Worm (Caenorhabditis elegans) whole organism, L4 larva: Measurements from ENCODE around the gene tsen-34.

ENCODE experiments used
- T26A8.4 ChIP-seq: fragments of 200-800 bp; sonication (Bioruptor generic); IDR thresholded peaks from 2 replicates; pipeline ENCODE4 v1.3.6; 2022; ENCODE audit warnings: missing genetic modification characterization, missing compliant biosample characterization
- Y105C5A.15 ChIP-seq: fragments of 200-800 bp; sonication (Bioruptor generic); IDR thresholded peaks from 2 replicates; pipeline ENCODE4 v1.3.6; 2022; ENCODE audit warnings: missing genetic modification characterization, missing compliant biosample characterization
- Y5F2A.4 ChIP-seq: fragments of 200-800 bp; sonication (Bioruptor generic); optimal IDR thresholded peaks from 2 replicates; lab custom pipeline; 2018; ENCODE audit warnings: mild to moderate bottlenecking, missing genetic modification characterization, missing compliant biosample characterization
- Y75B8A.6 ChIP-seq: fragments of 200-800 bp; sonication (Bioruptor generic); IDR thresholded peaks from 2 replicates; pipeline ENCODE4 v1.3.6; 2022; ENCODE audit warnings: missing genetic modification reagents, missing genetic modification characterization, missing compliant biosample characterization
- aly-2 ChIP-seq: sonication (generic microtip); optimal IDR thresholded peaks from 2 replicates; lab custom pipeline; 2018; ENCODE audit warnings: missing biosample characterization, missing genetic modification characterization
- ama-1 ChIP-seq: fragments of 150-350 bp; optimal IDR thresholded peaks from 2 replicates; lab custom pipeline; 2014; ENCODE audit warnings: inconsistent platforms, mixed read lengths
- arid-1 ChIP-seq: fragments of 200-800 bp; sonication (Bioruptor generic); conservative IDR thresholded peaks from 2 replicates; pipeline ENCODE4 v1.3.6; 2022; ENCODE audit warnings: missing genetic modification reagents, missing genetic modification characterization, missing compliant biosample characterization
- ceh-28 ChIP-seq: fragments of 150-350 bp; optimal IDR thresholded peaks from 2 replicates; lab custom pipeline; 2014; ENCODE audit warnings: missing biosample characterization, missing genetic modification reagents, missing genetic modification characterization
- ceh-62 ChIP-seq: sonication (generic microtip); optimal IDR thresholded peaks from 2 replicates; lab custom pipeline; 2017; ENCODE audit warnings: missing biosample characterization, missing genetic modification characterization
- ceh-82 ChIP-seq: sonication (generic microtip); optimal IDR thresholded peaks from 2 replicates; lab custom pipeline; 2017; ENCODE audit warnings: missing biosample characterization, missing genetic modification characterization
- daf-16 ChIP-seq, 3 experiments: sonication (generic microtip); optimal IDR thresholded peaks; 2 replicates each; lab custom pipeline; 2016 to 2017; ENCODE audit warnings: missing genetic modification characterization in 3 of 3, missing genetic modification reagents in 3 of 3, mild to moderate bottlenecking in 2 of 3, missing compliant biosample characterization in 2 of 3, missing biosample characterization in 1 of 3, moderate library complexity in 1 of 3
- dmd-6 ChIP-seq: fragments of 200-800 bp; sonication (Bioruptor generic); IDR thresholded peaks from 2 replicates; pipeline ENCODE4 v1.3.6; 2022; ENCODE audit warnings: missing genetic modification reagents, missing genetic modification characterization, missing compliant biosample characterization
- dpl-1 ChIP-seq: fragments of 150-350 bp; optimal IDR thresholded peaks from 2 replicates; lab custom pipeline; 2014; ENCODE audit warnings: missing biosample characterization, missing genetic modification reagents, missing genetic modification characterization
- duxl-1 ChIP-seq: sonication (generic microtip); optimal IDR thresholded peaks from 2 replicates; lab custom pipeline; 2016; ENCODE audit warnings: mild to moderate bottlenecking, missing genetic modification characterization, moderate library complexity, missing compliant biosample characterization; ENCODE audit not compliant: poor library complexity
- dve-1 ChIP-seq: sonication (generic microtip); optimal IDR thresholded peaks from 2 replicates; lab custom pipeline; 2017; ENCODE audit warnings: antibody characterized with exemption, mild to moderate bottlenecking, missing genetic modification characterization, missing compliant biosample characterization; ENCODE audit not compliant: insufficient read depth
- fos-1 ChIP-seq: fragments of 150-350 bp; optimal IDR thresholded peaks from 2 replicates; lab custom pipeline; 2014; ENCODE audit warnings: missing biosample characterization, missing genetic modification characterization
- gei-8 ChIP-seq: fragments of 200-800 bp; sonication (Bioruptor generic); optimal IDR thresholded peaks from 2 replicates; lab custom pipeline; 2018; ENCODE audit warnings: mild to moderate bottlenecking, missing genetic modification characterization, missing compliant biosample characterization
- hlh-11 ChIP-seq: fragments of 200-800 bp; sonication (Bioruptor generic); optimal IDR thresholded peaks from 2 replicates; lab custom pipeline; 2018; ENCODE audit warnings: mild to moderate bottlenecking, missing genetic modification characterization, missing compliant biosample characterization
- hlh-30 ChIP-seq: sonication (generic microtip); optimal IDR thresholded peaks from 2 replicates; lab custom pipeline; 2017; ENCODE audit warnings: antibody characterized with exemption, mild to moderate bottlenecking, missing genetic modification characterization, missing compliant biosample characterization; ENCODE audit not compliant: insufficient read depth
- hmg-1.1 ChIP-seq: fragments of 200-800 bp; sonication (Bioruptor generic); IDR thresholded peaks from 2 replicates; pipeline ENCODE4 v1.3.6; 2022; ENCODE audit warnings: missing genetic modification reagents, missing genetic modification characterization, missing compliant biosample characterization
- jun-1 ChIP-seq: fragments of 150-350 bp; optimal IDR thresholded peaks from 2 replicates; lab custom pipeline; 2014; ENCODE audit warnings: missing biosample characterization, missing genetic modification reagents, missing genetic modification characterization
- lin-1 ChIP-seq: fragments of 200-800 bp; sonication (Bioruptor generic); IDR thresholded peaks from 2 replicates; pipeline ENCODE4 v1.3.6; 2022; ENCODE audit warnings: missing genetic modification reagents, missing genetic modification characterization, missing compliant biosample characterization
- lin-13 ChIP-seq: fragments of 150-350 bp; optimal IDR thresholded peaks from 2 replicates; lab custom pipeline; 2014; ENCODE audit warnings: missing biosample characterization, missing genetic modification reagents, missing genetic modification characterization
- lin-15B ChIP-seq: fragments of 150-350 bp; sonication (generic microtip); optimal IDR thresholded peaks from 3 replicates; lab custom pipeline; 2014; ENCODE audit warnings: missing biosample characterization, missing genetic modification characterization
- lin-29 ChIP-seq: fragments of 200-800 bp; sonication (Bioruptor generic); IDR thresholded peaks from 2 replicates; pipeline ENCODE4 v1.3.6; 2022; ENCODE audit warnings: missing genetic modification reagents, missing genetic modification characterization, missing compliant biosample characterization
- lin-38 ChIP-seq: fragments of 200-800 bp; sonication (Bioruptor generic); IDR thresholded peaks from 2 replicates; pipeline ENCODE4 v1.3.6; 2022; ENCODE audit warnings: missing genetic modification reagents, missing genetic modification characterization, missing compliant biosample characterization
- lir-3 ChIP-seq: sonication (generic microtip); optimal IDR thresholded peaks from 2 replicates; lab custom pipeline; 2016; ENCODE audit warnings: mild to moderate bottlenecking, missing genetic modification characterization, missing compliant biosample characterization
- lsy-2 ChIP-seq, 2 experiments: fragments of 150-350 bp in 1 of 2; sonication (generic microtip) in 1 of 2; optimal IDR thresholded peaks; 2 replicates each; lab custom pipeline; 2014 to 2017; ENCODE audit warnings: missing biosample characterization in 2 of 2, missing genetic modification characterization in 2 of 2
- mdl-1 ChIP-seq, 2 experiments: fragments of 150-350 bp in 1 of 2; sonication (generic microtip) in 1 of 2; optimal IDR thresholded peaks; 2 replicates each; lab custom pipeline; 2014 to 2017; ENCODE audit warnings: missing biosample characterization in 2 of 2, missing genetic modification characterization in 2 of 2
- mep-1 ChIP-seq: fragments of 150-350 bp; sonication (generic microtip); optimal IDR thresholded peaks from 3 replicates; lab custom pipeline; 2014; ENCODE audit warnings: missing biosample characterization, missing genetic modification characterization
- mxl-3 ChIP-seq: fragments of 200-800 bp; sonication (Bioruptor generic); optimal IDR thresholded peaks from 2 replicates; lab custom pipeline; 2018; ENCODE audit warnings: mild to moderate bottlenecking, missing genetic modification characterization, missing compliant biosample characterization
- nhr-10 ChIP-seq: fragments of 150-350 bp; optimal IDR thresholded peaks from 2 replicates; lab custom pipeline; 2014; ENCODE audit warnings: missing biosample characterization, missing genetic modification characterization
- nhr-11 ChIP-seq: fragments of 150-350 bp; optimal IDR thresholded peaks from 2 replicates; lab custom pipeline; 2014; ENCODE audit warnings: missing biosample characterization, missing genetic modification characterization
- nhr-28 ChIP-seq: fragments of 150-350 bp; optimal IDR thresholded peaks from 2 replicates; lab custom pipeline; 2014; ENCODE audit warnings: missing biosample characterization, missing genetic modification characterization
- nhr-48 ChIP-seq: sonication (generic microtip); optimal IDR thresholded peaks from 2 replicates; lab custom pipeline; 2016; ENCODE audit warnings: mild to moderate bottlenecking, missing genetic modification characterization, missing compliant biosample characterization
- pha-4 ChIP-seq, 2 experiments: fragments of 150-350 bp in 1 of 2; fragments of 200-800 bp in 1 of 2; sonication (Bioruptor generic) in 1 of 2; IDR thresholded peaks in 1 of 2; optimal IDR thresholded peaks in 1 of 2; 2 replicates each; pipeline versions ENCODE4 v1.3.6 to Lab custom; 2014 to 2022; ENCODE audit warnings: missing genetic modification characterization in 2 of 2, missing genetic modification reagents in 2 of 2, missing biosample characterization in 1 of 2, missing compliant biosample characterization in 1 of 2
- php-3 ChIP-seq: fragments of 200-800 bp; sonication (Bioruptor generic); IDR thresholded peaks from 2 replicates; pipeline ENCODE4 v1.3.6; 2022; ENCODE audit warnings: missing genetic modification reagents, missing genetic modification characterization, missing compliant biosample characterization
- pqm-1 ChIP-seq: sonication (generic microtip); optimal IDR thresholded peaks from 2 replicates; lab custom pipeline; 2017; ENCODE audit warnings: missing biosample characterization, missing genetic modification characterization
- rbr-2 ChIP-seq: sonication (generic microtip); optimal IDR thresholded peaks from 2 replicates; lab custom pipeline; 2016; ENCODE audit warnings: missing genotype, missing genetic modification characterization, missing compliant biosample characterization
- sdz-12 ChIP-seq: fragments of 200-800 bp; sonication (Bioruptor generic); optimal IDR thresholded peaks from 2 replicates; lab custom pipeline; 2018; ENCODE audit warnings: mild to moderate bottlenecking, missing genetic modification characterization, missing compliant biosample characterization
- skn-1 ChIP-seq: fragments of 150-350 bp; optimal IDR thresholded peaks from 2 replicates; lab custom pipeline; 2014; ENCODE audit warnings: missing biosample characterization, missing genetic modification characterization
- spr-1 ChIP-seq: sonication (generic microtip); optimal IDR thresholded peaks from 2 replicates; lab custom pipeline; 2016; ENCODE audit warnings: mild to moderate bottlenecking, missing genetic modification characterization, missing compliant biosample characterization
- tag-97 ChIP-seq: fragments of 200-800 bp; sonication (Bioruptor generic); IDR thresholded peaks from 2 replicates; pipeline ENCODE4 v1.3.6; 2022; ENCODE audit warnings: missing genetic modification characterization, missing compliant biosample characterization
- tra-1 ChIP-seq: fragments of 200-800 bp; sonication (Bioruptor generic); IDR thresholded peaks from 2 replicates; pipeline ENCODE4 v1.3.6; 2022; ENCODE audit warnings: missing genetic modification reagents, missing genetic modification characterization, missing compliant biosample characterization
- unc-130 ChIP-seq: sonication (generic microtip); optimal IDR thresholded peaks from 2 replicates; lab custom pipeline; 2016; ENCODE audit warnings: missing genetic modification reagents, missing genetic modification characterization, missing compliant biosample characterization
- unc-39 ChIP-seq: sonication (generic microtip); optimal IDR thresholded peaks from 2 replicates; lab custom pipeline; 2017; ENCODE audit warnings: missing biosample characterization, missing genetic modification characterization
- zfp-2 ChIP-seq: sonication (generic microtip); optimal IDR thresholded peaks from 2 replicates; lab custom pipeline; 2016; ENCODE audit warnings: mild to moderate bottlenecking, missing genetic modification characterization, missing compliant biosample characterization

The tsen-34 gene

DNA sequence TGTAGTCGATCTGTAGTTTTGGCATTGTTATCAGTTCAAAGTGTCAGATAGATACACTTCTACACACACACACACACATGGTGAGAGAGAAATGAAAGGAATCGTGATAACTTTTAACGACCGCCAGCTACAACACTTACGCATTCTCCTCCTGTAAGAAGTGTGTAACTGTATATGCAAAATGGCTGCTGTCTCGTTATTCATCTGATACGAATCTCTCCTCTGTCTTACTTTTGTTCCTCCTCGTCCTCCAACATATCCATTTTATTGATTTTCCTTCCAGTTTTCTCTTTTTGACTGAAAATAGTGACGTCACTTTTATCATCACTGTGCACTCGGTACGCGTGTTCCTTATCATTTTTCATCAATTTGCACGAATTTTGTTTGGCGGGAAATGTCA lies 34.5 kb downstream of the tsen-34 start (continued):
- TF ChIP-seq unc-130 (GFP tag; lab: Kevin White, UChicago) (no peak), ceh-62 (tag; lab: Kevin White, UChicago) (no peak), T26A8.4 (GFP tag; lab: Robert Waterston, UW) (no peak; the same call in 1 of the 2 replicates), dpl-1 (no peak), hmg-1.1 (no peak), Y105C5A.15 (no peak), mxl-3 (GFP tag; lab: Kevin White, UChicago) (peak; percentile 45), php-3 (GFP tag; lab: Robert Waterston, UW) (peak; percentile 43; the same call in 1 of the 2 replicates), pqm-1 (peak; percentile 44), lin-13 (GFP tag; lab: Kevin White, UChicago) (peak; percentile 50), Y5F2A.4 (GFP tag; lab: Kevin White, UChicago) (no peak), tra-1 (GFP tag; lab: Robert Waterston, UW) (no peak), unc-39 (tag; lab: Kevin White, UChicago) (no peak), aly-2 (no peak), hlh-30 (tag; lab: Kevin White, UChicago) (peak; percentile 34)
- TF ChIP-seq, all 104 proteins: peak for 18

DNA sequence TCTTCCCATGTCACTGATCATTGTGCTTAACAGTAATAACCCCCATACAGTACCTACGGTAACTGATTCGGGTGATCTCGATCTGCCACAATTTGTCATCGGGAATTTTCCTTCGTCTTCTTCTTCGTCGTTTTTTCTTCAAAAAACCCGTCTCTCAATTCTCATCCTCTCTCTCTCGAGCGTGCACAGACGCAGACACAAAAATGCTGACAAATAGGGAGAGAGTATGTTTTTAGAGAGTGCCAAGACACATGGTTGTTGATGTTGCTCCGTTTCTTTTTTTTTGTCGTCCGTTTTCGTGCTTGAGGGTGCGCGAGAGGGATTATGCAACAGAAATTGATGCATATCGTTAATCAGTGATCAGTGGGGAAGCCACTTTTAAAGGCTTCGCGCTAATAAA lies 37.1 kb downstream of the tsen-34 start:
- TF ChIP-seq pha-4 (GFP tag; IDR thresholded peaks at IDR 0.05; lab: Robert Waterston, UW) (no peak), pha-4 (tag; optimal IDR thresholded peaks at IDR 0.05; lab: Kevin White, UChicago) (peak; percentile 88), rbr-2 (peak; percentile 46), mdl-1 (tag; optimal IDR thresholded peaks at IDR 0.05; lab: Kevin White, UChicago) (peak; percentile 19 to 90), lin-38 (GFP tag; lab: Robert Waterston, UW) (0 out of 2 replicates have a peak, but pooled peaks have one; percentile 33), ama-1 (lab: Kevin White, UChicago) (no peak), mxl-3 (GFP tag; lab: Kevin White, UChicago) (peak; percentile 85), lsy-2 (tag; optimal IDR thresholded peaks at IDR 0.05; lab: Kevin White, UChicago) (peak; percentile 47 to 78), daf-16 (GFP tag; optimal IDR thresholded peaks at IDR 0.05; lab: Kevin White, UChicago) (no peak), daf-16 (tag; optimal IDR thresholded peaks at IDR 0.05; lab: Kevin White, UChicago) (peak; percentile 88), tag-97 (GFP tag; lab: Robert Waterston, UW) (0 out of 2 replicates have a peak, but pooled peaks have one; percentile 44), sdz-12 (no peak), skn-1 (no peak), unc-130 (GFP tag; lab: Kevin White, UChicago) (no peak), ceh-82 (no peak), mep-1 (tag; lab: Kevin White, UChicago) (peak; percentile 80), hlh-11 (tag; lab: Kevin White, UChicago) (peak; percentile 80), dve-1 (peak; percentile 82), tra-1 (GFP tag; lab: Robert Waterston, UW) (no peak), zfp-2 (tag; lab: Kevin White, UChicago) (no peak), jun-1 (no peak), nhr-10 (tag; lab: Kevin White, UChicago) (peak; percentile 60), nhr-28 (tag; lab: Kevin White, UChicago) (peak; percentile 90), ceh-28 (tag; lab: Kevin White, UChicago) (no peak), nhr-48 (peak; percentile 37), hmg-1.1 (peak; percentile 50; the same call in 1 of the 2 replicates), dmd-6 (GFP tag; lab: Robert Waterston, UW) (peak; percentile 53), Y105C5A.15 (no peak), Y75B8A.6 (GFP tag; lab: Robert Waterston, UW) (no peak), Y5F2A.4 (GFP tag; lab: Kevin White, UChicago) (no peak), arid-1 (GFP tag; lab: Robert Waterston, UW) (no peak), lin-13 (GFP tag; lab: Kevin White, UChicago) (peak; percentile 9), lin-29 (GFP tag; lab: Robert Waterston, UW) (no peak), duxl-1 (tag; lab: Kevin White, UChicago) (peak; percentile 18), fos-1 (tag; lab: Kevin White, UChicago) (no peak), lin-15B (no peak), nhr-11 (peak; percentile 28), dpl-1 (peak; percentile 36), unc-39 (tag; lab: Kevin White, UChicago) (no peak), gei-8 (GFP tag; lab: Kevin White, UChicago) (no peak), lir-3 (tag; lab: Kevin White, UChicago) (no peak), T26A8.4 (GFP tag; lab: Robert Waterston, UW) (no peak), spr-1 (tag; lab: Kevin White, UChicago) (no peak), lin-1 (GFP tag; lab: Robert Waterston, UW) (no peak)
